Worm (Caenorhabditis elegans) whole organism, mixed stage, embryonic: ENCODE results near the gene K09A9.6.

Experiments
- M03D4.4 ChIP-seq: sonication (generic microtip); optimal IDR thresholded peaks from 2 replicates; lab custom pipeline; 2017; ENCODE audit warnings: mild to moderate bottlenecking, missing genetic modification characterization, missing compliant biosample characterization
- bed-3 ChIP-seq: fragments of 200-800 bp; sonication (Bioruptor generic); optimal IDR thresholded peaks from 3 replicates; lab custom pipeline; 2018; ENCODE audit warnings: mild to moderate bottlenecking, missing genetic modification characterization, moderate library complexity, missing compliant biosample characterization
- blmp-1 ChIP-seq: fragments of 150-350 bp; optimal IDR thresholded peaks from 2 replicates; lab custom pipeline; 2014; ENCODE audit warnings: missing biosample characterization, missing genetic modification characterization
- ceh-39 ChIP-seq: fragments of 150-350 bp; optimal IDR thresholded peaks from 2 replicates; lab custom pipeline; 2014; ENCODE audit warnings: missing biosample characterization, missing genetic modification characterization
- ces-1 ChIP-seq: fragments of 150-350 bp; optimal IDR thresholded peaks from 2 replicates; lab custom pipeline; 2014; ENCODE audit warnings: missing biosample characterization, missing genetic modification reagents, missing genetic modification characterization
- cnd-1 ChIP-seq: fragments of 200-800 bp; sonication (Bioruptor generic); optimal IDR thresholded peaks from 2 replicates; lab custom pipeline; 2018; ENCODE audit warnings: mild to moderate bottlenecking, missing genetic modification characterization, missing compliant biosample characterization
- drap-1 ChIP-seq: fragments of 200-800 bp; sonication (Bioruptor generic); optimal IDR thresholded peaks from 3 replicates; lab custom pipeline; 2018; ENCODE audit warnings: mild to moderate bottlenecking, missing genetic modification characterization, missing compliant biosample characterization
- elt-1 ChIP-seq: sonication (generic microtip); optimal IDR thresholded peaks from 2 replicates; lab custom pipeline; 2017; ENCODE audit warnings: missing genetic modification characterization, mild to moderate bottlenecking, missing compliant biosample characterization, antibody characterized with exemption, moderate library complexity, borderline replicate concordance; ENCODE audit not compliant: insufficient read depth
- elt-3 ChIP-seq: fragments of 150-350 bp; optimal IDR thresholded peaks from 2 replicates; lab custom pipeline; 2014; ENCODE audit warnings: missing biosample characterization, missing genetic modification characterization
- flh-1 ChIP-seq: fragments of 200-800 bp; sonication (Bioruptor generic); optimal IDR thresholded peaks from 2 replicates; lab custom pipeline; 2018; ENCODE audit warnings: mild to moderate bottlenecking, missing genetic modification characterization, moderate library complexity, missing compliant biosample characterization
- ham-2 ChIP-seq: fragments of 200-800 bp; sonication (Bioruptor generic); optimal IDR thresholded peaks from 2 replicates; lab custom pipeline; 2018; ENCODE audit warnings: mild to moderate bottlenecking, missing genetic modification characterization, missing compliant biosample characterization
- hlh-1 ChIP-seq: fragments of 150-350 bp; optimal IDR thresholded peaks from 2 replicates; lab custom pipeline; 2014; ENCODE audit warnings: missing biosample characterization, missing genetic modification reagents, missing genetic modification characterization
- lin-13 ChIP-seq: fragments of 150-350 bp; optimal IDR thresholded peaks from 2 replicates; lab custom pipeline; 2014; ENCODE audit warnings: missing biosample characterization, missing genetic modification characterization
- lin-32 ChIP-seq: fragments of 200-800 bp; sonication (Bioruptor generic); optimal IDR thresholded peaks from 2 replicates; lab custom pipeline; 2018; ENCODE audit warnings: mild to moderate bottlenecking, missing genetic modification characterization, missing compliant biosample characterization
- lsy-2 ChIP-seq: fragments of 150-350 bp; optimal IDR thresholded peaks from 2 replicates; lab custom pipeline; 2014; ENCODE audit warnings: missing biosample characterization, missing genetic modification characterization
- mab-5 ChIP-seq: fragments of 150-350 bp; optimal IDR thresholded peaks from 2 replicates; lab custom pipeline; 2014; ENCODE audit warnings: missing biosample characterization, missing genetic modification characterization
- mep-1 ChIP-seq: fragments of 150-350 bp; optimal IDR thresholded peaks from 2 replicates; lab custom pipeline; 2017; ENCODE audit warnings: missing biosample characterization, missing genetic modification reagents, missing genetic modification characterization, inconsistent platforms
- mls-2 ChIP-seq: sonication (generic microtip); optimal IDR thresholded peaks from 2 replicates; lab custom pipeline; 2016; ENCODE audit warnings: mild to moderate bottlenecking, missing genetic modification characterization, moderate library complexity, missing compliant biosample characterization
- nhr-12 ChIP-seq: fragments of 150-350 bp; optimal IDR thresholded peaks from 2 replicates; lab custom pipeline; 2014; ENCODE audit warnings: missing biosample characterization, missing genetic modification characterization
- nhr-2 ChIP-seq: fragments of 150-350 bp; optimal IDR thresholded peaks from 2 replicates; lab custom pipeline; 2014; ENCODE audit warnings: missing biosample characterization, missing genetic modification characterization
- nhr-237 ChIP-seq: fragments of 150-350 bp; optimal IDR thresholded peaks from 2 replicates; lab custom pipeline; 2014; ENCODE audit warnings: missing biosample characterization, missing genetic modification characterization
- nhr-28 ChIP-seq: fragments of 150-350 bp; optimal IDR thresholded peaks from 2 replicates; lab custom pipeline; 2014; ENCODE audit warnings: missing biosample characterization, missing genetic modification characterization
- nhr-76 ChIP-seq: sonication (generic microtip); optimal IDR thresholded peaks from 2 replicates; lab custom pipeline; 2017; ENCODE audit warnings: missing biosample characterization, missing genetic modification characterization
- snpc-4 ChIP-seq: fragments of 150-350 bp; optimal IDR thresholded peaks from 2 replicates; lab custom pipeline; 2014; ENCODE audit warnings: missing biosample characterization, missing genetic modification characterization
- sptf-1 ChIP-seq: sonication (generic microtip); optimal IDR thresholded peaks from 2 replicates; lab custom pipeline; 2017; ENCODE audit warnings: mild to moderate bottlenecking, missing genetic modification characterization, moderate library complexity, missing compliant biosample characterization
- tbx-8 ChIP-seq: fragments of 200-800 bp; sonication (Bioruptor generic); optimal IDR thresholded peaks from 2 replicates; lab custom pipeline; 2018; ENCODE audit warnings: mild to moderate bottlenecking, missing genetic modification characterization, moderate library complexity, missing compliant biosample characterization
- unc-120 ChIP-seq: sonication (generic microtip); optimal IDR thresholded peaks from 2 replicates; lab custom pipeline; 2017; ENCODE audit warnings: missing genetic modification characterization, missing compliant biosample characterization; ENCODE audit not compliant: poor library complexity, severe bottlenecking
- unc-39 ChIP-seq: fragments of 150-350 bp; optimal IDR thresholded peaks from 2 replicates; lab custom pipeline; 2014; ENCODE audit warnings: missing biosample characterization, missing genetic modification characterization
- unc-62 ChIP-seq: fragments of 150-350 bp; optimal IDR thresholded peaks from 2 replicates; lab custom pipeline; 2014; ENCODE audit warnings: missing biosample characterization, missing genetic modification reagents, missing genetic modification characterization
- zip-8 ChIP-seq: fragments of 150-350 bp; optimal IDR thresholded peaks from 2 replicates; lab custom pipeline; 2014; ENCODE audit warnings: missing biosample characterization, missing genetic modification characterization
- ztf-11 ChIP-seq: fragments of 150-350 bp; optimal IDR thresholded peaks from 2 replicates; lab custom pipeline; 2014; ENCODE audit warnings: missing biosample characterization, missing genetic modification characterization

K09A9.6 gene

ce11 chrX:15537362-15537761 is 39.7 kb upstream of the K09A9.6 start, which contains the start of the genes olrn-1 and C02C6.14:
olrn-1 (plus strand) TSS chrX:15537662.
C02C6.14 (plus strand) TSS chrX:15537665.
- TF ChIP-seq mep-1 (tag; lab: Kevin White, UChicago), result no peak
- no peak for TF ChIP-seq snpc-4
- no peak for TF ChIP-seq blmp-1 (tag; lab: Kevin White, UChicago)
- TF ChIP-seq ham-2 (GFP tag; lab: Kevin White, UChicago), result no peak
- TF ChIP-seq flh-1, result no peak
- TF ChIP-seq ces-1 (GFP tag; lab: Kevin White, UChicago), result no peak
- no peak for TF ChIP-seq unc-62
- no peak for TF ChIP-seq ceh-39 (tag; lab: Kevin White, UChicago)
- TF ChIP-seq mls-2 (tag; lab: Kevin White, UChicago), result no peak

- TF ChIP-seq elt-1 (tag; lab: Kevin White, UChicago) (no peak), mls-2 (tag; lab: Kevin White, UChicago) (no peak), nhr-237 (tag; lab: Kevin White, UChicago) (no peak), lin-13 (tag; lab: Kevin White, UChicago) (no peak), snpc-4 (no peak), bed-3 (GFP tag; lab: Kevin White, UChicago) (no peak)
Observed at ce11 chrX:15539299-15539698, 37.7 kb upstream of the K09A9.6 start.

ce11 chrX:15541437-15541836 is 35.6 kb upstream of the K09A9.6 start:
- TF ChIP-seq bed-3 (GFP tag; lab: Kevin White, UChicago), result no peak

ce11 chrX:15544671-15545070 is 32.4 kb upstream of the K09A9.6 start:
- TF ChIP-seq nhr-28 (tag; lab: Kevin White, UChicago) (no peak), zip-8 (peak; percentile 27)

ce11 chrX:15545485-15545884 is 31.6 kb upstream of the K09A9.6 start:
- TF ChIP-seq ceh-39 (tag; lab: Kevin White, UChicago), result no peak
- no peak for TF ChIP-seq M03D4.4 (tag; lab: Kevin White, UChicago)
- TF ChIP-seq elt-3, result no peak
- TF ChIP-seq drap-1 (GFP tag; lab: Kevin White, UChicago), result no peak
- TF ChIP-seq zip-8, result no peak
- no peak for TF ChIP-seq snpc-4
- no peak for TF ChIP-seq lsy-2 (tag; lab: Kevin White, UChicago)
- TF ChIP-seq nhr-2 (tag; lab: Kevin White, UChicago), result no peak
- no peak for TF ChIP-seq nhr-237 (tag; lab: Kevin White, UChicago)
- TF ChIP-seq unc-39 (tag; lab: Kevin White, UChicago), result no peak
- no peak for TF ChIP-seq mep-1 (tag; lab: Kevin White, UChicago)
- no peak for TF ChIP-seq mab-5
- TF ChIP-seq cnd-1 (tag; lab: Kevin White, UChicago), result no peak
- no peak for TF ChIP-seq nhr-76 (tag; lab: Kevin White, UChicago)
- TF ChIP-seq ztf-11, result no peak
- no peak for TF ChIP-seq lin-13 (tag; lab: Kevin White, UChicago)
- no peak for TF ChIP-seq ces-1 (GFP tag; lab: Kevin White, UChicago)
- TF ChIP-seq elt-1 (tag; lab: Kevin White, UChicago), result no peak
- no peak for TF ChIP-seq nhr-12 (tag; lab: Kevin White, UChicago)

- TF ChIP-seq nhr-2 (tag; lab: Kevin White, UChicago) (no peak), lin-13 (tag; lab: Kevin White, UChicago) (no peak), cnd-1 (tag; lab: Kevin White, UChicago) (no peak), sptf-1 (tag; lab: Kevin White, UChicago) (no peak), nhr-76 (tag; lab: Kevin White, UChicago) (no peak), M03D4.4 (tag; lab: Kevin White, UChicago) (no peak), hlh-1 (no peak), ztf-11 (no peak), lin-32 (GFP tag; lab: Kevin White, UChicago) (no peak), nhr-12 (tag; lab: Kevin White, UChicago) (no peak), ces-1 (GFP tag; lab: Kevin White, UChicago) (no peak), tbx-8 (GFP tag; lab: Kevin White, UChicago) (no peak), mls-2 (tag; lab: Kevin White, UChicago) (no peak), nhr-28 (tag; lab: Kevin White, UChicago) (no peak), lsy-2 (tag; lab: Kevin White, UChicago) (no peak), ham-2 (GFP tag; lab: Kevin White, UChicago) (no peak), snpc-4 (no peak), unc-62 (no peak), unc-120 (tag; lab: Kevin White, UChicago) (no peak), unc-39 (tag; lab: Kevin White, UChicago) (no peak)
- TF ChIP-seq, all 35 proteins: peak for 0
Observed at ce11 chrX:15546943-15547342, 30.1 kb upstream of the K09A9.6 start.
